Worm (Caenorhabditis elegans): Measurements from ENCODE around the gene F28A12.10.

DNA sequence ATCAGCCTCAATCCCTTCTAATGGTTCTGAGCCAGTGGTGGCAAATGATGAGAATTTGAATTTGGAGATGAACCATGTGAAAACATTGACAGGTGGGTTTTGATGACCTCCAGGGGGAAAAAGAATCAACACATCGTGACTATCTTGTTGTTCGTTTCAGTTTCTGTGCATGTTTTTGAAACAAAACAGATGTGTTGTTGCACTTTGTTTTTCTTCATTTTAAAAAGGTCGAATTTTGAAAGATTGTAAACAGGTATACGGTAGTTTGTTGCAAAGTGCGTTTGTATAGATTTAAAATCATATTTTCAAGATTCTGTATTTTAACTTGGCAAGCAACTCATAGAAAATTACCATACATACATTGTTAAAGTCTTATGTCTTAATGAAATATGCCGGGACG, 12.8 kb upstream of the F28A12.10 start:
- no peak for TF ChIP-seq flt-1 (GFP tag; IDR thresholded peaks at IDR 0.05)
- no peak for TF ChIP-seq ztf-29 (GFP tag; IDR thresholded peaks at IDR 0.05)
- TF ChIP-seq ztf-23 (GFP tag; IDR thresholded peaks at IDR 0.05), result no peak
- no peak for TF ChIP-seq med-1 (GFP tag; optimal IDR thresholded peaks at IDR 0.05; ENCODE audit: insufficient read depth)
- no peak for TF ChIP-seq ref-1 (GFP tag; conservative IDR thresholded peaks at IDR 0.05)
- no peak for TF ChIP-seq tab-1 (GFP tag; IDR thresholded peaks at IDR 0.05)
- TF ChIP-seq cog-1 (tag; optimal IDR thresholded peaks at IDR 0.05), result no peak
